Worm (Caenorhabditis elegans): ENCODE data around the gene nhr-117.

DNA sequence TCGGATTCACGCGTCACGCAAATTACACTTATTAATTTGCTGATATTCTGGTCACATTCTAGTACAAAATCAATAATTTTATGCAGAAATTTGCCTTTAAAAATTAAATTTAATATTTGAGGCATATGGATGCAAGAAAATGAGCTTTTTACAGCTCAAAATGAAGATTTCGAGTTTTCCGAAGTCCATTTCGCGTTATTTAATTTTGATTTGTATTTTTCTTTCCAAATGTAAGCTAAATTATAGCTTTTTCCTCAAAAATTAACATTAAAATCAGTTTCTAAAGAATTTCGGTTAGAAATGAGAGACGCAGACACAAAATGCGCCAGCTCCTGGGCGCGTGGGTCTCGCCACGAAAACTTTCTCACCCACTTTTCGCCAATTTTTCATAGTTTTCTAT is 34.4 kb downstream of the nhr-117 start, which contains the start of gene F16B4.6:
- TF ChIP-seq fkh-10 (GFP tag; optimal IDR thresholded peaks at IDR 0.05) (no peak), nhr-11 (tag; optimal IDR thresholded peaks at IDR 0.05) (no peak), lin-11 (tag; optimal IDR thresholded peaks at IDR 0.05) (no peak), pha-4 (tag; optimal IDR thresholded peaks at IDR 0.05) (no peak), pqm-1 (tag; optimal IDR thresholded peaks at IDR 0.05) (no peak), ceh-48 (tag; optimal IDR thresholded peaks at IDR 0.05) (no peak), C08G9.2 (tag; optimal IDR thresholded peaks at IDR 0.05) (no peak), rnt-1 (tag; optimal IDR thresholded peaks at IDR 0.05) (no peak), dmd-4 (tag; optimal IDR thresholded peaks at IDR 0.05; ENCODE audit: borderline replicate concordance) (no peak), pha-2 (tag; optimal IDR thresholded peaks at IDR 0.05) (no peak), hlh-30 (tag; optimal IDR thresholded peaks at IDR 0.05; ENCODE audit: insufficient read depth) (no peak), ztf-16 (tag; optimal IDR thresholded peaks at IDR 0.05) (no peak), pax-1 (tag; optimal IDR thresholded peaks at IDR 0.05) (no peak), F13H6.1 (tag; optimal IDR thresholded peaks at IDR 0.05) (no peak)

Data from whole organism, late embryonic.